Worm (Caenorhabditis elegans): ENCODE data around the gene twk-40.

- no peak for TF ChIP-seq flt-1 (GFP tag; IDR thresholded peaks at IDR 0.05)
- TF ChIP-seq ref-1 (GFP tag; conservative IDR thresholded peaks at IDR 0.05): no peak
- no peak for TF ChIP-seq cog-1 (tag; optimal IDR thresholded peaks at IDR 0.05)
- no peak for TF ChIP-seq ztf-23 (GFP tag; IDR thresholded peaks at IDR 0.05)
- no peak for TF ChIP-seq med-1 (GFP tag; optimal IDR thresholded peaks at IDR 0.05; ENCODE audit: insufficient read depth)
- no peak for TF ChIP-seq klf-2 (GFP tag; conservative IDR thresholded peaks at IDR 0.05)
- no peak for TF ChIP-seq tab-1 (GFP tag; IDR thresholded peaks at IDR 0.05)
Observed at ce11 chrIII:13502513-13502912, 10.2 kb upstream of the twk-40 start, which contains the start of gene T28A8.8.

Data from whole organism, midembryonic.